Worm (Caenorhabditis elegans) whole organism, L1 larva: ENCODE results near the gene twk-33.

Experiments used
- C16A3.4 ChIP-seq: fragments of 150-350 bp; optimal IDR thresholded peaks from 2 replicates; lab custom pipeline; 2014; ENCODE audit warnings: missing biosample characterization, missing genetic modification characterization
- C34B4.2 ChIP-seq: sonication (generic microtip); optimal IDR thresholded peaks from 2 replicates; lab custom pipeline; 2017; ENCODE audit warnings: mild to moderate bottlenecking, missing genetic modification characterization, missing compliant biosample characterization
- F16B12.6 ChIP-seq: fragments of 150-350 bp; optimal IDR thresholded peaks from 2 replicates; lab custom pipeline; 2014; ENCODE audit warnings: missing biosample characterization, missing genetic modification characterization
- alr-1 ChIP-seq: fragments of 200-800 bp; sonication (Bioruptor generic); optimal IDR thresholded peaks from 2 replicates; lab custom pipeline; 2018; ENCODE audit warnings: borderline replicate concordance, mild to moderate bottlenecking, missing genetic modification characterization, missing compliant biosample characterization
- ceh-8 ChIP-seq: fragments of 200-800 bp; sonication (Bioruptor generic); optimal IDR thresholded peaks from 2 replicates; lab custom pipeline; 2018; ENCODE audit warnings: mild to moderate bottlenecking, missing genetic modification characterization, moderate library complexity, missing compliant biosample characterization
- ceh-82 ChIP-seq, 3 experiments: fragments of 150-350 bp in 1 of 3; sonication (generic microtip) in 2 of 3; optimal IDR thresholded peaks; 2 replicates each; lab custom pipeline; 2014 to 2017; ENCODE audit warnings: missing biosample characterization in 3 of 3, missing genetic modification characterization in 3 of 3
- ceh-88 ChIP-seq: fragments of 200-800 bp; sonication (Bioruptor generic); IDR thresholded peaks from 2 replicates; pipeline ENCODE4 v1.3.6; 2022; ENCODE audit warnings: missing genetic modification characterization, missing compliant biosample characterization
- ceh-90 ChIP-seq: sonication (generic microtip); optimal IDR thresholded peaks from 2 replicates; lab custom pipeline; 2016; ENCODE audit warnings: missing genetic modification characterization, missing compliant biosample characterization
- dpl-1 ChIP-seq, 3 experiments: fragments of 150-350 bp in 2 of 3; sonication (generic microtip) in 1 of 3; optimal IDR thresholded peaks; 2 replicates each; lab custom pipeline; 2014 to 2017; ENCODE audit warnings: missing biosample characterization in 3 of 3, missing genetic modification characterization in 3 of 3, missing genetic modification reagents in 3 of 3
- dsc-1 ChIP-seq: sonication (generic microtip); optimal IDR thresholded peaks from 2 replicates; lab custom pipeline; 2016; ENCODE audit warnings: mild to moderate bottlenecking, missing genetic modification characterization, missing compliant biosample characterization
- efl-1 ChIP-seq, 4 experiments: fragments of 150-350 bp; optimal IDR thresholded peaks in 3 of 4; peaks in 1 of 4; 1 replicate in 1 of 4; 2 replicates in 3 of 4; lab custom pipeline; 2014; ENCODE audit warnings: missing biosample characterization in 2 of 4, missing genetic modification characterization in 2 of 4, missing genetic modification reagents in 2 of 4
- efl-3 ChIP-seq: fragments of 200-800 bp; sonication (Bioruptor generic); optimal IDR thresholded peaks from 2 replicates; lab custom pipeline; 2018; ENCODE audit warnings: mild to moderate bottlenecking, missing genetic modification characterization, missing compliant biosample characterization
- elt-3 ChIP-seq, 6 experiments: fragments of 150-350 bp in 1 of 6; sonication (generic microtip); optimal IDR thresholded peaks; 2 replicates each; lab custom pipeline; 2017 to 2018; ENCODE audit warnings: missing biosample characterization in 6 of 6, missing genetic modification characterization in 6 of 6, inconsistent platforms in 1 of 6
- fkh-10 ChIP-seq: sonication (generic microtip); optimal IDR thresholded peaks from 2 replicates; lab custom pipeline; 2017; ENCODE audit warnings: missing biosample characterization, missing genetic modification reagents, missing genetic modification characterization
- fkh-8 ChIP-seq: sonication (generic microtip); optimal IDR thresholded peaks from 2 replicates; lab custom pipeline; 2016; ENCODE audit warnings: mild to moderate bottlenecking, missing genetic modification characterization, missing compliant biosample characterization
- fos-1 ChIP-seq: fragments of 150-350 bp; optimal IDR thresholded peaks from 2 replicates; lab custom pipeline; 2014; ENCODE audit warnings: missing biosample characterization, missing genetic modification characterization
- hlh-4 ChIP-seq: sonication (generic microtip); optimal IDR thresholded peaks from 2 replicates; lab custom pipeline; 2016; ENCODE audit warnings: mild to moderate bottlenecking, missing genetic modification characterization, missing compliant biosample characterization
- irx-1 ChIP-seq: sonication (generic microtip); optimal IDR thresholded peaks from 2 replicates; lab custom pipeline; 2016; ENCODE audit warnings: missing genetic modification characterization, missing compliant biosample characterization
- isw-1 ChIP-seq: fragments of 200-800 bp; sonication (Bioruptor generic); IDR thresholded peaks from 2 replicates; pipeline ENCODE4 v1.3.6; 2022; ENCODE audit warnings: missing genetic modification characterization, missing compliant biosample characterization
- jun-1 ChIP-seq: fragments of 150-350 bp; optimal IDR thresholded peaks from 2 replicates; lab custom pipeline; 2014; ENCODE audit warnings: missing biosample characterization, missing genetic modification reagents, missing genetic modification characterization
- lin-14 ChIP-seq: fragments of 200-800 bp; sonication (Bioruptor generic); optimal IDR thresholded peaks from 2 replicates; lab custom pipeline; 2018; ENCODE audit warnings: mild to moderate bottlenecking, missing genetic modification characterization, moderate library complexity, missing compliant biosample characterization
- lin-15B ChIP-seq: fragments of 150-350 bp; sonication (generic microtip); optimal IDR thresholded peaks from 3 replicates; lab custom pipeline; 2014; ENCODE audit warnings: missing biosample characterization, missing genetic modification characterization
- lin-39 ChIP-seq: fragments of 150-350 bp; optimal IDR thresholded peaks from 2 replicates; lab custom pipeline; 2014; ENCODE audit warnings: missing biosample characterization, missing genetic modification reagents, missing genetic modification characterization
- mab-9 ChIP-seq: fragments of 200-800 bp; sonication (Bioruptor generic); IDR thresholded peaks from 2 replicates; pipeline ENCODE4 v1.3.6; 2022; ENCODE audit warnings: missing genetic modification reagents, missing genetic modification characterization, missing compliant biosample characterization
- nhr-11 ChIP-seq: fragments of 150-350 bp; optimal IDR thresholded peaks from 2 replicates; lab custom pipeline; 2014; ENCODE audit warnings: missing biosample characterization, missing genetic modification characterization
- nhr-77 ChIP-seq: fragments of 150-350 bp; optimal IDR thresholded peaks from 2 replicates; lab custom pipeline; 2014; ENCODE audit warnings: missing biosample characterization, missing genetic modification characterization
- nhr-84 ChIP-seq: sonication (generic microtip); optimal IDR thresholded peaks from 2 replicates; lab custom pipeline; 2017; ENCODE audit warnings: missing biosample characterization, missing genetic modification characterization
- snpc-4 ChIP-seq: fragments of 150-350 bp; optimal IDR thresholded peaks from 2 replicates; lab custom pipeline; 2014; ENCODE audit warnings: missing biosample characterization, missing genetic modification characterization
- sptf-1 ChIP-seq: fragments of 150-350 bp; optimal IDR thresholded peaks from 2 replicates; lab custom pipeline; 2014; ENCODE audit warnings: missing biosample characterization, missing genetic modification characterization
- sup-37 ChIP-seq: fragments of 200-800 bp; sonication (Bioruptor generic); optimal IDR thresholded peaks from 2 replicates; lab custom pipeline; 2018; ENCODE audit warnings: mild to moderate bottlenecking, missing genetic modification characterization, missing compliant biosample characterization
- swsn-7 ChIP-seq: sonication (generic microtip); optimal IDR thresholded peaks from 2 replicates; lab custom pipeline; 2016; ENCODE audit warnings: missing genetic modification characterization, missing compliant biosample characterization
- tbx-2 ChIP-seq: sonication (generic microtip); optimal IDR thresholded peaks from 2 replicates; lab custom pipeline; 2016; ENCODE audit warnings: missing genetic modification characterization, missing compliant biosample characterization
- unc-30 ChIP-seq: sonication (generic microtip); optimal IDR thresholded peaks from 2 replicates; lab custom pipeline; 2017; ENCODE audit warnings: missing biosample characterization, missing genetic modification characterization
- unc-86 ChIP-seq: sonication (generic microtip); optimal IDR thresholded peaks from 2 replicates; lab custom pipeline; 2016; ENCODE audit warnings: missing genetic modification characterization, missing compliant biosample characterization
- unc-98 ChIP-seq: fragments of 200-800 bp; sonication (Bioruptor generic); IDR thresholded peaks from 2 replicates; pipeline ENCODE4 v1.3.6; 2022; ENCODE audit warnings: missing genetic modification characterization, missing compliant biosample characterization
- zip-4 ChIP-seq: fragments of 200-800 bp; sonication (Bioruptor generic); optimal IDR thresholded peaks from 2 replicates; lab custom pipeline; 2018; ENCODE audit warnings: mild to moderate bottlenecking, missing genetic modification characterization, moderate library complexity, missing compliant biosample characterization
- ztf-4 ChIP-seq: fragments of 150-350 bp; optimal IDR thresholded peaks from 2 replicates; lab custom pipeline; 2014; ENCODE audit warnings: missing biosample characterization, missing genetic modification characterization

Gene twk-33

ce11 chrV:17705814-17706213 lies 8.4 kb downstream of the twk-33 start, which contains the start of gene W06D12.6:
Gene W06D12.6, plus strand, starts transcription at chrV:17706114.
- TF ChIP-seq sup-37 (GFP tag; lab: Kevin White, UChicago): no peak
- TF ChIP-seq efl-3 (GFP tag; lab: Kevin White, UChicago): no peak
- TF ChIP-seq unc-98: no peak
- TF ChIP-seq F16B12.6 (tag; lab: Kevin White, UChicago): no peak
- no peak for TF ChIP-seq fkh-10 (GFP tag; lab: Kevin White, UChicago)
- TF ChIP-seq jun-1 (tag; lab: Kevin White, UChicago): no peak
- no peak for TF ChIP-seq swsn-7 (tag; lab: Kevin White, UChicago)
- TF ChIP-seq zip-4 (GFP tag; lab: Kevin White, UChicago): no peak
- no peak for TF ChIP-seq isw-1 (GFP tag; lab: Robert Waterston, UW)
- TF ChIP-seq ceh-88 (GFP tag; lab: Robert Waterston, UW): no peak
- no peak for TF ChIP-seq dsc-1 (tag; lab: Kevin White, UChicago)
- TF ChIP-seq unc-30 (tag; lab: Kevin White, UChicago): no peak
- no peak for TF ChIP-seq tbx-2 (tag; lab: Kevin White, UChicago)
- no peak for TF ChIP-seq lin-39
- no peak for TF ChIP-seq efl-1 (optimal IDR thresholded peaks at IDR 0.05; lab: Kevin White, UChicago)
- no peak for TF ChIP-seq efl-1 (GFP tag; optimal IDR thresholded peaks at IDR 0.05 in 1 of 2; lab: Kevin White, UChicago)
- no peak for TF ChIP-seq fkh-8 (tag; lab: Kevin White, UChicago)
- no peak for TF ChIP-seq alr-1 (tag; lab: Kevin White, UChicago)
- no peak for TF ChIP-seq nhr-84 (tag; lab: Kevin White, UChicago)
- no peak for TF ChIP-seq irx-1 (tag; lab: Kevin White, UChicago)
- no peak for TF ChIP-seq sptf-1 (tag; lab: Kevin White, UChicago)
- TF ChIP-seq, all 84 proteins: peak for 0

ce11 chrV:17700728-17701262 lies 13.4 kb downstream of the twk-33 start, which contains the start of the genes Y26G10.5 and srh-32:
Gene Y26G10.5, minus strand, starts transcription at chrV:17700828.
Gene srh-32, plus strand, starts transcription at chrV:17701212.
- TF ChIP-seq ceh-88 (GFP tag; lab: Robert Waterston, UW): no peak

DNA sequence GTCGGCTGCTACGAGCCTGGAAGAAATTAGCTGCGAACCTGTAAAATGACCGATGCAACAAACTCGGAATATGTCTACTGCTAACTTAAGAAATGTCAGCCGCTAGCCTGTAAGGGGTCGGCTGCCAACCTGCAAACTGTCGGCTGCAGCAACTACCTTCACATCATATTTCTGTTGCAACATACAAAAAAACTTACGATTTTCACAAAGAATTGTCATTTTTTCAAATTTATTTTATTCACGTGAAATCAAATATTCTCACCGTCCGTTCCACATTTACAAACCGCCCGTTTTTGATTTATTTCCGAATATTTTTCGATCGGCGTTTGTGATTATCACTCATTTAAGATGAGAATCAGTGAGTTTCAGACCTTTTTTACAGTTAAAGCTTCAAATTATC lies 14.5 kb downstream of the twk-33 start, which contains the start of gene Y26G10.6:
TSS of gene Y26G10.6 (plus strand) at position 301 of the 400 bp plus-strand sequence.
- TF ChIP-seq ceh-8 (GFP tag; lab: Kevin White, UChicago) (no peak), hlh-4 (no peak), dpl-1 (GFP tag; optimal IDR thresholded peaks at IDR 0.05; lab: Kevin White, UChicago) (no peak), C34B4.2 (tag; lab: Kevin White, UChicago) (no peak), mab-9 (no peak), fos-1 (tag; lab: Kevin White, UChicago) (no peak), efl-1 (optimal IDR thresholded peaks at IDR 0.05; lab: Kevin White, UChicago) (no peak), efl-1 (GFP tag; optimal IDR thresholded peaks at IDR 0.05 in 1 of 2; lab: Kevin White, UChicago) (no peak), zip-4 (GFP tag; lab: Kevin White, UChicago) (no peak), elt-3 (tag; optimal IDR thresholded peaks at IDR 0.05; lab: Kevin White, UChicago) (no peak), fkh-8 (tag; lab: Kevin White, UChicago) (no peak), ceh-90 (tag; lab: Kevin White, UChicago) (no peak), nhr-11 (no peak), efl-3 (GFP tag; lab: Kevin White, UChicago) (no peak), fkh-10 (GFP tag; lab: Kevin White, UChicago) (no peak)

DNA sequence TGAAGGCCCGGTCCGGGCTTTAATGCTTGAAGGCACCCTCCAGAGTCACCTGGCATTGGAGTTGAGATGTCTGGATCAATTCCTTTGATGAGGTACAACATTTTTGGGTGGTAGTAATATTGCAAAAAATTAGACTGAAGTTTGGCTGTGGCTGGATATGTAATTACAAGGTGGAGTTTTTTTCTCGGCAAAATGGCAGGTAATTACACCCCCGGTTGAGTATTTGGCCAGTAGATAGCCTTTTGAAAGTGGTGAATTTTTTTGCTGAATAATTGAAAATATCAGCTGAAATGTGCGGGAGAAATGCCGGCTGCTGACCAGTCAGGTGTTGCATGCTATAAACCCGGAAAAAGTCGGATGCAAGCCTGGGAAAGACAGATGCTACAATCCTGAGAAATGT lies 15.1 kb downstream of the twk-33 start, which contains the start of gene Y26G10.4:
TSS of gene Y26G10.4 (minus strand) at position 101 of the 400 bp plus-strand sequence.
- TF ChIP-seq isw-1 (GFP tag; lab: Robert Waterston, UW) (no peak), lin-15B (no peak), C34B4.2 (tag; lab: Kevin White, UChicago) (no peak), ztf-4 (tag; lab: Kevin White, UChicago) (no peak)

- TF ChIP-seq nhr-77 (tag; lab: Kevin White, UChicago) (no peak), C16A3.4 (tag; lab: Kevin White, UChicago) (no peak), lin-14 (GFP tag; lab: Kevin White, UChicago) (no peak), snpc-4 (tag; lab: Kevin White, UChicago) (no peak), ceh-82 (tag; optimal IDR thresholded peaks at IDR 0.05; lab: Kevin White, UChicago) (no peak), unc-86 (tag; lab: Kevin White, UChicago) (no peak), lin-39 (no peak), zip-4 (GFP tag; lab: Kevin White, UChicago) (no peak)
Observed at ce11 chrV:17696753-17697152, 17.4 kb downstream of the twk-33 start, which contains the start of gene spp-29. Gene spp-29, minus strand, starts transcription at chrV:17696853.
